Worm (Caenorhabditis elegans) whole organism, early embryonic: ENCODE measurements around the gene basl-1.

ENCODE experiments used
- ama-1 ChIP-seq: fragments of 150-350 bp; optimal IDR thresholded peaks from 2 replicates; lab custom pipeline; 2014
- ceh-13 ChIP-seq: fragments of 200-800 bp; sonication (Bioruptor generic); optimal IDR thresholded peaks from 2 replicates; lab custom pipeline; 2018; ENCODE audit warnings: mild to moderate bottlenecking, missing genetic modification characterization, missing compliant biosample characterization
- ets-7 ChIP-seq: sonication (generic microtip); optimal IDR thresholded peaks from 2 replicates; lab custom pipeline; 2016; ENCODE audit warnings: missing genotype, missing genetic modification characterization, missing compliant biosample characterization

DNA sequence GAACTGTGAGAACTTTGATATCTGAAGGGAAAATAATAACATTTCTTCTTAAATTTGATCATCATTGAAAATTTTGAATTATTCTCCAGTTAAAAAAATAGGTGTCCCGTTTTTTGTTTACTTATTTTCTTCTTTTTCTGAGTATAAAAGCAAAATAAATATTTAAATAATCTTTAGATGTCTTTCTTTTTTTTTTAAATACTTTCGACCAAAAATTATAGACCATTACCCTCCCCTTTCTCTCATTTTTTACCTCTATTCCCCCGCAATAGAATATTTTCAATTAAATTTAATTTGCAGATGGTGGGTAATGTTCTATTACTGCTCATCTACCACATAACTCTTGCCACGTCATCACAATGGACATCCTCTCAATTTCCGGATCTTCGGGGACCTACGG lies 41.1 kb upstream of the basl-1 start, which contains the start of gene molo-1:
- TF ChIP-seq ets-7 (no peak), ceh-13 (no peak), ama-1 (lab: Kevin White, UChicago) (no peak)
